Fruit fly (Drosophila melanogaster) whole organism, embryonic: ENCODE results near the gene heph.

Experiments
- Adf1 ChIP-seq: fragments of 200-800 bp; sonication (Bioruptor generic); IDR thresholded peaks from 2 replicates; pipeline ENCODE4 v1.3.6; 2022; ENCODE audit warnings: missing biosample characterization, missing genetic modification characterization
- Bteb2 ChIP-seq: fragments of 200-800 bp; sonication (Bioruptor generic); optimal IDR thresholded peaks from 2 replicates; lab custom pipeline; 2016; ENCODE audit warnings: missing biosample characterization, missing genetic modification characterization
- CG10431 ChIP-seq: fragments of 200-800 bp; sonication (Bioruptor generic); optimal IDR thresholded peaks from 3 replicates; lab custom pipeline; 2018; ENCODE audit warnings: missing biosample characterization, mild to moderate bottlenecking, missing genetic modification characterization
- CG10979 ChIP-seq: fragments of 200-800 bp; sonication (Bioruptor generic); optimal IDR thresholded peaks from 2 replicates; lab custom pipeline; 2018; ENCODE audit warnings: missing biosample characterization, mild to moderate bottlenecking, missing genetic modification characterization, moderate library complexity
- CG12219 ChIP-seq: fragments of 200-800 bp; sonication (Bioruptor generic); optimal IDR thresholded peaks from 3 replicates; lab custom pipeline; 2018; ENCODE audit warnings: missing biosample characterization, mild to moderate bottlenecking, missing genetic modification characterization
- CG14667 ChIP-seq: fragments of 200-800 bp; sonication (Bioruptor generic); IDR thresholded peaks from 2 replicates; pipeline ENCODE4 v1.3.6; 2022; ENCODE audit warnings: missing biosample characterization, missing genetic modification characterization
- CG15011 ChIP-seq: fragments of 200-800 bp; sonication (Bioruptor generic); optimal IDR thresholded peaks from 3 replicates; lab custom pipeline; 2018; ENCODE audit warnings: missing biosample characterization, mild to moderate bottlenecking, missing genetic modification characterization
- CG15073 ChIP-seq: fragments of 200-800 bp; sonication (Bioruptor generic); optimal IDR thresholded peaks from 2 replicates; lab custom pipeline; 2016; ENCODE audit warnings: missing biosample characterization, missing genetic modification characterization
- CG1602 ChIP-seq: fragments of 200-800 bp; sonication (Bioruptor generic); optimal IDR thresholded peaks from 3 replicates; lab custom pipeline; 2016; ENCODE audit warnings: missing biosample characterization, missing genetic modification characterization
- CG17359 ChIP-seq: fragments of 200-800 bp; sonication (Bioruptor generic); optimal IDR thresholded peaks from 3 replicates; lab custom pipeline; 2018; ENCODE audit warnings: missing biosample characterization, mild to moderate bottlenecking, missing genetic modification characterization, moderate library complexity
- CG17385 ChIP-seq: fragments of 200-800 bp; sonication (Bioruptor generic); optimal IDR thresholded peaks from 3 replicates; lab custom pipeline; 2018; ENCODE audit warnings: missing biosample characterization, mild to moderate bottlenecking, missing genetic modification characterization
- CG1792 ChIP-seq: fragments of 200-800 bp; sonication (Bioruptor generic); optimal IDR thresholded peaks from 2 replicates; lab custom pipeline; 2016; ENCODE audit warnings: missing biosample characterization, missing genetic modification characterization
- CG18476 ChIP-seq: fragments of 200-800 bp; sonication (Bioruptor generic); optimal IDR thresholded peaks from 2 replicates; lab custom pipeline; 2016; ENCODE audit warnings: missing biosample characterization, mild to moderate bottlenecking, missing genetic modification characterization
- CG2678 ChIP-seq: fragments of 200-800 bp; sonication (Bioruptor generic); optimal IDR thresholded peaks from 3 replicates; lab custom pipeline; 2019; ENCODE audit warnings: missing biosample characterization, mild to moderate bottlenecking, missing genetic modification characterization, moderate library complexity
- CG2712 ChIP-seq: fragments of 200-800 bp; optimal IDR thresholded peaks from 3 replicates; lab custom pipeline; 2019; ENCODE audit warnings: missing biosample characterization, mild to moderate bottlenecking, missing genetic modification characterization, moderate library complexity
- CG31224 ChIP-seq: fragments of 200-800 bp; sonication (Bioruptor generic); IDR thresholded peaks from 2 replicates; pipeline ENCODE4 v1.3.6; 2022; ENCODE audit warnings: missing biosample characterization, missing genetic modification characterization
- CG3163 ChIP-seq: fragments of 200-800 bp; sonication (Bioruptor generic); optimal IDR thresholded peaks from 3 replicates; lab custom pipeline; 2016; ENCODE audit warnings: missing biosample characterization, missing genetic modification characterization
- CG33557 ChIP-seq: fragments of 200-800 bp; sonication (Bioruptor generic); optimal IDR thresholded peaks from 2 replicates; lab custom pipeline; 2019; ENCODE audit warnings: missing biosample characterization, mild to moderate bottlenecking, missing genetic modification characterization, moderate library complexity
- CG34376 ChIP-seq: fragments of 200-800 bp; sonication (Bioruptor generic); optimal IDR thresholded peaks from 2 replicates; lab custom pipeline; 2018; ENCODE audit warnings: missing biosample characterization, mild to moderate bottlenecking, missing genetic modification characterization
- CG43689 ChIP-seq: fragments of 200-800 bp; sonication (Bioruptor generic); IDR thresholded peaks from 2 replicates; pipeline ENCODE4 v1.3.6; 2022; ENCODE audit warnings: missing biosample characterization, missing genetic modification characterization
- CG4404 ChIP-seq: fragments of 200-800 bp; sonication (Bioruptor generic); IDR thresholded peaks from 2 replicates; pipeline ENCODE4 v1.3.6; 2022; ENCODE audit warnings: missing biosample characterization, missing genetic modification characterization
- CG6254 ChIP-seq: fragments of 200-800 bp; sonication (Bioruptor generic); optimal IDR thresholded peaks from 3 replicates; lab custom pipeline; 2017; ENCODE audit warnings: mild to moderate bottlenecking, missing biosample characterization, missing genetic modification reagents, missing genetic modification characterization
- CG7839 ChIP-seq: fragments of 200-800 bp; sonication (Bioruptor generic); optimal IDR thresholded peaks from 3 replicates; lab custom pipeline; 2018; ENCODE audit warnings: missing biosample characterization, mild to moderate bottlenecking, missing genetic modification characterization, moderate library complexity
- CG9437 ChIP-seq: fragments of 200-800 bp; sonication (Bioruptor generic); optimal IDR thresholded peaks from 2 replicates; lab custom pipeline; 2018; ENCODE audit warnings: missing biosample characterization, mild to moderate bottlenecking, missing genetic modification characterization
- Doc3 ChIP-seq: fragments of 200-800 bp; sonication (Bioruptor generic); IDR thresholded peaks from 3 replicates; pipeline ENCODE4 v1.3.6; 2022; ENCODE audit warnings: missing biosample characterization, missing genetic modification characterization; ENCODE audit not compliant: partially characterized antibody
- Ets97D ChIP-seq: fragments of 200-800 bp; sonication (Bioruptor generic); optimal IDR thresholded peaks from 3 replicates; lab custom pipeline; 2016; ENCODE audit warnings: missing biosample characterization, missing genetic modification characterization
- Fer3 ChIP-seq: fragments of 200-800 bp; sonication (Bioruptor generic); optimal IDR thresholded peaks from 2 replicates; lab custom pipeline; 2018; ENCODE audit warnings: missing biosample characterization, mild to moderate bottlenecking, missing genetic modification characterization, moderate library complexity
- HLHmδ ChIP-seq: fragments of 200-800 bp; sonication (Bioruptor generic); optimal IDR thresholded peaks from 2 replicates; lab custom pipeline; 2018; ENCODE audit warnings: missing biosample characterization, mild to moderate bottlenecking, missing genetic modification characterization, moderate library complexity
- Lpt ChIP-seq: fragments of >200 bp; optimal IDR thresholded peaks from 2 replicates; lab custom pipeline; 2018; ENCODE audit warnings: missing biosample characterization, missing genetic modification characterization
- Meics ChIP-seq: fragments of 200-800 bp; sonication (Bioruptor generic); optimal IDR thresholded peaks from 2 replicates; lab custom pipeline; 2017; ENCODE audit warnings: missing biosample characterization, mild to moderate bottlenecking, missing genetic modification characterization
- Sox100B ChIP-seq: fragments of 200-800 bp; sonication (Bioruptor generic); optimal IDR thresholded peaks from 3 replicates; lab custom pipeline; 2018; ENCODE audit warnings: missing biosample characterization, mild to moderate bottlenecking, missing genetic modification characterization
- TFAM ChIP-seq: fragments of 200-800 bp; sonication (Bioruptor generic); optimal IDR thresholded peaks from 2 replicates; lab custom pipeline; 2017; ENCODE audit warnings: missing biosample characterization, missing genetic modification characterization, inconsistent platforms
- Usf ChIP-seq: fragments of 200-800 bp; sonication (Bioruptor generic); optimal IDR thresholded peaks from 2 replicates; lab custom pipeline; 2017; ENCODE audit warnings: missing genotype, missing biosample characterization, missing genetic modification characterization
- az2 ChIP-seq: fragments of 200-800 bp; sonication (Bioruptor generic); optimal IDR thresholded peaks from 3 replicates; lab custom pipeline; 2016; ENCODE audit warnings: missing biosample characterization, missing genetic modification characterization
- bigmax ChIP-seq: fragments of 200-800 bp; sonication (Bioruptor generic); optimal IDR thresholded peaks from 2 replicates; lab custom pipeline; 2018; ENCODE audit warnings: missing biosample characterization, mild to moderate bottlenecking, missing genetic modification characterization
- cas ChIP-seq: fragments of 200-800 bp; sonication (Bioruptor generic); IDR thresholded peaks from 2 replicates; pipeline ENCODE4 v1.3.6; 2022; ENCODE audit warnings: missing biosample characterization, missing genetic modification characterization
- chinmo ChIP-seq: fragments of 200-800 bp; sonication (Bioruptor generic); IDR thresholded peaks from 4 replicates; pipeline ENCODE4 v1.3.6; 2022; ENCODE audit warnings: missing biosample characterization, missing genetic modification characterization; ENCODE audit not compliant: partially characterized antibody
- ci ChIP-seq: fragments of 200-800 bp; sonication (Bioruptor generic); IDR thresholded peaks from 3 replicates; pipeline ENCODE4 v1.3.6; 2022; ENCODE audit warnings: missing biosample characterization, missing genetic modification characterization
- corto ChIP-seq: fragments of 200-800 bp; sonication (Bioruptor generic); optimal IDR thresholded peaks from 2 replicates; lab custom pipeline; 2016; ENCODE audit warnings: missing biosample characterization, mild to moderate bottlenecking, missing genetic modification characterization, moderate library complexity
- fd64A ChIP-seq: fragments of 200-800 bp; sonication (Bioruptor generic); optimal IDR thresholded peaks from 3 replicates; lab custom pipeline; 2018; ENCODE audit warnings: missing biosample characterization, mild to moderate bottlenecking, missing genetic modification characterization
- fu2 ChIP-seq: fragments of 200-800 bp; sonication (Bioruptor generic); optimal IDR thresholded peaks from 2 replicates; lab custom pipeline; 2016; ENCODE audit warnings: missing biosample characterization, missing genetic modification characterization
- gcm ChIP-seq: fragments of 200-800 bp; sonication (Bioruptor generic); optimal IDR thresholded peaks from 2 replicates; lab custom pipeline; 2019; ENCODE audit warnings: missing biosample characterization, mild to moderate bottlenecking, missing genetic modification characterization, moderate library complexity
- her ChIP-seq: fragments of 200-800 bp; sonication (Bioruptor generic); optimal IDR thresholded peaks from 2 replicates; lab custom pipeline; 2016; ENCODE audit warnings: missing biosample characterization, missing genetic modification characterization
- insv ChIP-seq, 2 experiments: fragments of 200-800 bp; sonication (Bioruptor generic); optimal IDR thresholded peaks; 3 replicates each; lab custom pipeline; 2016 to 2018; ENCODE audit warnings: missing biosample characterization in 2 of 2, missing genetic modification characterization in 2 of 2
- lmd ChIP-seq: fragments of 200-800 bp; sonication (Bioruptor generic); IDR thresholded peaks from 2 replicates; pipeline ENCODE4 v1.3.6; 2022; ENCODE audit warnings: missing biosample characterization, missing genetic modification characterization
- nmo ChIP-seq: fragments of 200-800 bp; sonication (Bioruptor generic); optimal IDR thresholded peaks from 2 replicates; lab custom pipeline; 2018; ENCODE audit warnings: missing biosample characterization, mild to moderate bottlenecking, missing genetic modification characterization, moderate library complexity
- onecut ChIP-seq: fragments of 200-800 bp; sonication (Bioruptor generic); IDR thresholded peaks from 2 replicates; pipeline ENCODE4 v1.3.6; 2022; ENCODE audit warnings: missing biosample characterization, missing genetic modification characterization
- pho ChIP-seq: fragments of 200-800 bp; sonication (Bioruptor generic); optimal IDR thresholded peaks from 2 replicates; lab custom pipeline; 2016; ENCODE audit warnings: missing biosample characterization, missing genetic modification characterization
- ranshi ChIP-seq: fragments of 200-800 bp; sonication (Bioruptor generic); IDR thresholded peaks from 2 replicates; pipeline ENCODE4 v1.3.6; 2022; ENCODE audit warnings: missing biosample characterization, missing genetic modification characterization
- rib ChIP-seq: fragments of 200-800 bp; sonication (Bioruptor generic); IDR thresholded peaks from 2 replicates; pipeline ENCODE4 v1.3.6; 2022; ENCODE audit warnings: missing biosample characterization, missing genetic modification characterization
- toy ChIP-seq: fragments of 200-800 bp; sonication (Bioruptor generic); IDR thresholded peaks from 2 replicates; pipeline ENCODE4 v1.3.6; 2022; ENCODE audit warnings: missing biosample characterization, missing genetic modification characterization
- vfl ChIP-seq: fragments of 200-800 bp; sonication (Bioruptor generic); optimal IDR thresholded peaks from 2 replicates; lab custom pipeline; 2016; ENCODE audit warnings: missing biosample characterization, missing genetic modification characterization

heph gene

dm6 chr3R:31945684-31946083, 69.6 kb downstream of the heph start (continued):
- TF ChIP-seq CG4404 (GFP tag; lab: Robert Waterston, UW) (no peak), bigmax (GFP tag; lab: Kevin White, UChicago) (no peak), her (GFP tag; lab: Kevin White, UChicago) (peak; percentile 14), CG2678 (tag; lab: Kevin White, UChicago) (peak; percentile 7), CG17385 (GFP tag; lab: Kevin White, UChicago) (no peak), toy (no peak), Bteb2 (no peak), Fer3 (tag; lab: Kevin White, UChicago) (no peak), ranshi (no peak), CG1792 (GFP tag; lab: Kevin White, UChicago) (no peak), CG15011 (no peak), gcm (GFP tag; lab: Kevin White, UChicago) (no peak), Ets97D (GFP tag; lab: Kevin White, UChicago) (peak; percentile 21), Adf1 (no peak), HLHmδ (GFP tag; lab: Kevin White, UChicago) (peak; percentile 9), CG14667 (GFP tag; lab: Robert Waterston, UW) (no peak), rib (GFP tag; lab: Robert Waterston, UW) (no peak), CG10431 (GFP tag; lab: Kevin White, UChicago) (no peak), CG7839 (tag; lab: Kevin White, UChicago) (no peak), onecut (GFP tag; lab: Robert Waterston, UW) (no peak), CG12219 (GFP tag; lab: Kevin White, UChicago) (peak; percentile 0), insv (GFP tag; optimal IDR thresholded peaks at IDR 0.05; lab: Kevin White, UChicago) (no peak), CG9437 (GFP tag; lab: Kevin White, UChicago) (no peak), Doc3 (GFP tag; lab: Robert Waterston, UW) (no peak), CG10979 (peak; percentile 17), nmo (GFP tag; lab: Kevin White, UChicago) (no peak), CG31224 (GFP tag; lab: Robert Waterston, UW) (no peak), TFAM (GFP tag; lab: Kevin White, UChicago) (no peak), Lpt (no peak), fu2 (GFP tag; lab: Kevin White, UChicago) (no peak), CG34376 (no peak), CG1602 (GFP tag; lab: Kevin White, UChicago) (no peak), Meics (no peak), Usf (GFP tag; lab: Kevin White, UChicago) (no peak), corto (GFP tag; lab: Kevin White, UChicago) (no peak), pho (GFP tag; lab: Kevin White, UChicago) (no peak), CG6254 (GFP tag; lab: Kevin White, UChicago) (peak; percentile 19), vfl (GFP tag; lab: Kevin White, UChicago) (no peak), lmd (GFP tag; lab: Robert Waterston, UW) (no peak), cas (no peak), CG2712 (peak; percentile 12), az2 (GFP tag; lab: Kevin White, UChicago) (no peak), ci (GFP tag; lab: Robert Waterston, UW) (peak; percentile 68; the same call in 2 of the 3 replicates), CG17359 (no peak), CG3163 (peak; percentile 43), Sox100B (no peak), chinmo (0 out of 4 replicates have a peak, but pooled peaks have one; percentile 12), CG33557 (GFP tag; lab: Kevin White, UChicago) (peak; percentile 14), CG43689 (no peak), CG15073 (peak; percentile 58), CG18476 (GFP tag; lab: Kevin White, UChicago) (no peak), fd64A (GFP tag; lab: Kevin White, UChicago) (no peak)
